Worm (Caenorhabditis elegans) whole organism, L2 larva: ENCODE data around the gene stdh-3.

Source experiments
- F13H6.1 ChIP-seq: sonication (generic microtip); optimal IDR thresholded peaks from 2 replicates; lab custom pipeline; 2016; ENCODE audit warnings: missing genetic modification characterization, missing compliant biosample characterization
- R02D3.7 ChIP-seq: fragments of 150-350 bp; optimal IDR thresholded peaks from 2 replicates; lab custom pipeline; 2014; ENCODE audit warnings: missing biosample characterization, missing genetic modification characterization
- Y55F3AM.14 ChIP-seq: fragments of 200-800 bp; sonication (Bioruptor generic); optimal IDR thresholded peaks from 2 replicates; lab custom pipeline; 2018; ENCODE audit warnings: mild to moderate bottlenecking, missing genetic modification characterization, missing compliant biosample characterization
- alr-1 ChIP-seq: fragments of 150-350 bp; optimal IDR thresholded peaks from 2 replicates; lab custom pipeline; 2014; ENCODE audit warnings: missing biosample characterization, missing genetic modification characterization
- ama-1 ChIP-seq: fragments of 150-350 bp; optimal IDR thresholded peaks from 2 replicates; lab custom pipeline; 2018; ENCODE audit warnings: inconsistent platforms
- blmp-1 ChIP-seq: sonication (generic microtip); optimal IDR thresholded peaks from 2 replicates; lab custom pipeline; 2017; ENCODE audit warnings: missing genetic modification characterization, mild to moderate bottlenecking, missing compliant biosample characterization, antibody characterized with exemption, moderate library complexity; ENCODE audit not compliant: insufficient read depth
- ceh-82 ChIP-seq: fragments of 150-350 bp; optimal IDR thresholded peaks from 2 replicates; lab custom pipeline; 2014; ENCODE audit warnings: missing biosample characterization, missing genetic modification characterization
- dmd-4 ChIP-seq: sonication (generic microtip); optimal IDR thresholded peaks from 2 replicates; lab custom pipeline; 2017; ENCODE audit warnings: missing biosample characterization, missing genetic modification characterization
- egl-27 ChIP-seq: sonication (generic microtip); optimal IDR thresholded peaks from 3 replicates; lab custom pipeline; 2017; ENCODE audit warnings: missing biosample characterization, missing genetic modification reagents, missing genetic modification characterization
- elt-1 ChIP-seq: fragments of 150-350 bp; optimal IDR thresholded peaks from 2 replicates; lab custom pipeline; 2014; ENCODE audit warnings: missing biosample characterization, missing genetic modification characterization
- fos-1 ChIP-seq: fragments of 150-350 bp; optimal IDR thresholded peaks from 2 replicates; lab custom pipeline; 2014; ENCODE audit warnings: missing biosample characterization, missing genetic modification characterization
- gmeb-1 ChIP-seq: fragments of 150-350 bp; optimal IDR thresholded peaks from 2 replicates; lab custom pipeline; 2014; ENCODE audit warnings: missing biosample characterization, missing genetic modification characterization
- lin-11 ChIP-seq: fragments of 150-350 bp; sonication (generic microtip); optimal IDR thresholded peaks from 2 replicates; lab custom pipeline; 2014; ENCODE audit warnings: missing biosample characterization, missing genetic modification characterization, inconsistent platforms, mixed read lengths
- lin-13 ChIP-seq: fragments of 150-350 bp; optimal IDR thresholded peaks from 2 replicates; lab custom pipeline; 2014; ENCODE audit warnings: missing biosample characterization, missing genetic modification reagents, missing genetic modification characterization
- lin-39 ChIP-seq: fragments of 150-350 bp; optimal IDR thresholded peaks from 2 replicates; lab custom pipeline; 2014; ENCODE audit warnings: missing biosample characterization, missing genetic modification reagents, missing genetic modification characterization
- lsy-2 ChIP-seq, 2 experiments: fragments of 150-350 bp in 1 of 2; sonication (generic microtip) in 1 of 2; optimal IDR thresholded peaks; 2 replicates each; lab custom pipeline; 2014 to 2017; ENCODE audit warnings: missing biosample characterization in 2 of 2, missing genetic modification characterization in 2 of 2
- mdl-1 ChIP-seq, 2 experiments: fragments of 150-350 bp in 1 of 2; sonication (generic microtip) in 1 of 2; optimal IDR thresholded peaks; 2 replicates each; lab custom pipeline; 2017; ENCODE audit warnings: missing biosample characterization in 2 of 2, missing genetic modification characterization in 2 of 2
- nhr-11 ChIP-seq: fragments of 150-350 bp; optimal IDR thresholded peaks from 2 replicates; lab custom pipeline; 2014; ENCODE audit warnings: missing biosample characterization, missing genetic modification characterization
- nhr-12 ChIP-seq: fragments of 150-350 bp; optimal IDR thresholded peaks from 2 replicates; lab custom pipeline; 2014; ENCODE audit warnings: missing biosample characterization, missing genetic modification characterization
- nhr-21 ChIP-seq: fragments of 150-350 bp; optimal IDR thresholded peaks from 2 replicates; lab custom pipeline; 2014; ENCODE audit warnings: missing biosample characterization, missing genetic modification characterization
- nhr-23 ChIP-seq: fragments of 150-350 bp; optimal IDR thresholded peaks from 2 replicates; lab custom pipeline; 2014; ENCODE audit warnings: missing biosample characterization, missing genetic modification reagents, missing genetic modification characterization
- nhr-237 ChIP-seq: fragments of 150-350 bp; optimal IDR thresholded peaks from 2 replicates; lab custom pipeline; 2014; ENCODE audit warnings: missing biosample characterization, missing genetic modification characterization
- nhr-25 ChIP-seq: fragments of 150-350 bp; sonication (generic microtip); optimal IDR thresholded peaks from 3 replicates; lab custom pipeline; 2014; ENCODE audit warnings: missing biosample characterization, missing genetic modification characterization
- nhr-6 ChIP-seq: fragments of 150-350 bp; optimal IDR thresholded peaks from 2 replicates; lab custom pipeline; 2014; ENCODE audit warnings: missing biosample characterization, missing genetic modification characterization
- peb-1 ChIP-seq: fragments of 150-350 bp; optimal IDR thresholded peaks from 2 replicates; lab custom pipeline; 2014; ENCODE audit warnings: missing biosample characterization, missing genetic modification characterization
- sem-4 ChIP-seq: fragments of 150-350 bp; optimal IDR thresholded peaks from 2 replicates; lab custom pipeline; 2014; ENCODE audit warnings: missing biosample characterization, missing genetic modification reagents, missing genetic modification characterization
- skn-1 ChIP-seq: sonication (generic microtip); optimal IDR thresholded peaks from 2 replicates; lab custom pipeline; 2017; ENCODE audit warnings: missing biosample characterization, missing genetic modification characterization
- sma-3 ChIP-seq: sonication (generic microtip); optimal IDR thresholded peaks from 2 replicates; lab custom pipeline; 2016; ENCODE audit warnings: missing genetic modification reagents, missing genetic modification characterization, missing compliant biosample characterization
- snpc-4 ChIP-seq: fragments of 150-350 bp; optimal IDR thresholded peaks from 2 replicates; lab custom pipeline; 2014; ENCODE audit warnings: missing biosample characterization, missing genetic modification characterization
- unc-55 ChIP-seq: fragments of 150-350 bp; sonication (generic microtip); optimal IDR thresholded peaks from 3 replicates; lab custom pipeline; 2014; ENCODE audit warnings: missing biosample characterization, missing genetic modification reagents, missing genetic modification characterization
- unc-62 ChIP-seq: fragments of 150-350 bp; optimal IDR thresholded peaks from 2 replicates; lab custom pipeline; 2014; ENCODE audit warnings: missing biosample characterization, missing genetic modification reagents, missing genetic modification characterization
- zag-1 ChIP-seq: fragments of 150-350 bp; optimal IDR thresholded peaks from 2 replicates; lab custom pipeline; 2014; ENCODE audit warnings: missing biosample characterization, missing genetic modification characterization
- ztf-1 ChIP-seq: fragments of 200-800 bp; sonication (Bioruptor generic); conservative IDR thresholded peaks from 2 replicates; pipeline ENCODE4 v1.3.6; 2022; ENCODE audit warnings: missing genetic modification characterization, missing compliant biosample characterization
- ztf-4 ChIP-seq: fragments of 150-350 bp; optimal IDR thresholded peaks from 2 replicates; lab custom pipeline; 2014; ENCODE audit warnings: missing biosample characterization, missing genetic modification characterization

stdh-3 gene

DNA sequence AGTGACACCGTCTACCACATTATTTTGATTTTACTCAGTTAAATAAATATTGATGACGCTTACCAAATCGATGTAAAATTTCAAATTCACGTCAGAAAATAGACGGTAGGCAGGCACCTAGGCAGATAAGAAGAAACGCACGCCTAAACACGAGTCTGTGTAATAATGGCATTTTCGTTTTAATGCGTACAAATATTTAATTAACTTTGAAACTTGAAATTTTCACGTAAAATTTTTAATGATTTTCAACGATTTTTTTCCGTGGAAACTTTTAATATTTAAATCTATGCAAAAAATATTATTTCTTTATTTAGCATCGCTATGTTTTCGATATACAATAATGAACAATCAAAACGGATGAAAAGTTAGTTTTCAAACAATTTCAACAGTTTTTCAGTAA, 26.8 kb downstream of the stdh-3 start, which contains the start of gene C06B3.16:
C06B3.16 (plus strand) TSS at position 301 of the 400 bp plus-strand sequence.
- TF ChIP-seq Y55F3AM.14 (GFP tag; lab: Kevin White, UChicago) (no peak), lsy-2 (tag; optimal IDR thresholded peaks at IDR 0.05; lab: Kevin White, UChicago) (no peak), nhr-11 (tag; lab: Kevin White, UChicago) (no peak)

DNA sequence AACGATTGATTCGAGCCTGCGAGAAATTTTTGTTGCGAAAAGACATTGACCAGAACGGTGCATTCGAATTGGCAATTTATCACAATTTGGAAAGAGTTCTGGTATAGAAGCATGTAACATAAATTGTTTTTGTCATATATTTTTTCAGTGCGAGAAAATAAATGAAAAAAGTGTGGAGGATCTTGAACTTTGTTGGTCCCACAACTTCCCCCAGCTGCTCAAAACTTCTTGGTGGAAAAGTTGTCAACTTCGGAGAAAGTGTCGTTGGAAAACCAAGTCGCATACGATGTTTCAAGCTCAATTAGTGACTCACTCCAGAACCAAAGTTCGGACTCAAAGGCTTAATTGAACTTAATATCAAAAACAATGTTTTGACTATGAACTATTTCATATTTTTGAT, 27.5 kb downstream of the stdh-3 start:
- TF ChIP-seq zag-1 (tag; lab: Kevin White, UChicago) = no peak

DNA sequence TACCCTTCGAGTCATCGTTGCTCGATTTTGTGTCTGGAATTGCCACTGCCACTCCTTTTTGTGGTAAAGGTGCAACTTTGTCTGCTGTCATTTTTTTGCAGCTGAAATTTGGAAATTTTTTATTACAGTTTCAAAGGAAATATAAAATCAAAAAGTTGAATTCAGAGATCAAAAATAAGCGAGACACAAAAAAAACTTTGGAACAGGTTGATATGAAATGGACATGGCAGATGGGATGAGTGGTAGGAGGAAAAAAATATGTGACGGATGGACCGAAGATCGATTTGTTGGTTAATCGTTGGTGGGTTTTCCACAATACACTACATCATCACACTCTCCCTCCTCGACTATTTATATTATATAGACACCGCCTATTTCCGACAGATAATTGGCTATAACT, 30.1 kb downstream of the stdh-3 start, which contains the start of gene R10D12.1:
R10D12.1 (minus strand) TSS at position 101 of the 400 bp plus-strand sequence.
- TF ChIP-seq alr-1 = no peak
- no peak for TF ChIP-seq sma-3
- no peak for TF ChIP-seq ztf-1 (GFP tag; lab: Robert Waterston, UW)
- TF ChIP-seq nhr-6 (tag; lab: Kevin White, UChicago) = no peak
- no peak for TF ChIP-seq nhr-23 (tag; lab: Kevin White, UChicago)
- no peak for TF ChIP-seq ztf-4
- no peak for TF ChIP-seq elt-1
- TF ChIP-seq unc-62 (GFP tag; lab: Kevin White, UChicago) = no peak
- TF ChIP-seq blmp-1 (tag; lab: Kevin White, UChicago) = no peak
- TF ChIP-seq R02D3.7 (tag; lab: Kevin White, UChicago) = no peak
- no peak for TF ChIP-seq nhr-237
- no peak for TF ChIP-seq egl-27 (tag; lab: Kevin White, UChicago)
- TF ChIP-seq lin-13 (GFP tag; lab: Kevin White, UChicago) = no peak
- no peak for TF ChIP-seq dmd-4
- no peak for TF ChIP-seq gmeb-1 (tag; lab: Kevin White, UChicago)
- TF ChIP-seq ama-1 (lab: Kevin White, UChicago) = no peak
- TF ChIP-seq ceh-82 (tag; lab: Kevin White, UChicago) = no peak
- no peak for TF ChIP-seq peb-1

DNA sequence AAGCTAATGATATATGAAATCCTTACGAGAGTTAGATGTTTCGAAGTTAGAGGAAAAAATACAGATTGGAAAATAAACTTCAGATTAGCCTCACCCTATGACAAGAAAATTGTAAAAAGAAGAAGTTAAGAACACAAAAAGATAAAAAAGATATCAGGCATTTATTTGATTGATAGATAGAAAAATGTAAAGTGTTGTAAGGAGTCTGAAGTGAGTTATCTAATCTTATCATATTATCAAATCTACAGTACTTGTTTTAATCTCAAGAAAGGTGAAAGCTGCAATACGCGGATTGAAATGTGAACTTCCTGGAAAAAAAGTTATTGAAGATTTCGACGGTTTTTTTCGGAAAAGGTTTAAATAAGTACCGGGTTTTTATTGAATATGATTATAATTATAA, 31.0 kb downstream of the stdh-3 start:
- TF ChIP-seq skn-1 (no peak), nhr-12 (no peak), lin-39 (no peak), nhr-25 (tag; lab: Kevin White, UChicago) (no peak), sem-4 (tag; lab: Kevin White, UChicago) (no peak), zag-1 (tag; lab: Kevin White, UChicago) (no peak), lin-11 (no peak), snpc-4 (tag; lab: Kevin White, UChicago) (no peak), dmd-4 (no peak), fos-1 (tag; lab: Kevin White, UChicago) (no peak), sma-3 (no peak), unc-55 (GFP tag; lab: Kevin White, UChicago) (no peak), elt-1 (no peak), unc-62 (GFP tag; lab: Kevin White, UChicago) (no peak), lin-13 (GFP tag; lab: Kevin White, UChicago) (no peak), mdl-1 (tag; optimal IDR thresholded peaks at IDR 0.05; lab: Kevin White, UChicago) (no peak), R02D3.7 (tag; lab: Kevin White, UChicago) (no peak), nhr-6 (tag; lab: Kevin White, UChicago) (no peak)

DNA sequence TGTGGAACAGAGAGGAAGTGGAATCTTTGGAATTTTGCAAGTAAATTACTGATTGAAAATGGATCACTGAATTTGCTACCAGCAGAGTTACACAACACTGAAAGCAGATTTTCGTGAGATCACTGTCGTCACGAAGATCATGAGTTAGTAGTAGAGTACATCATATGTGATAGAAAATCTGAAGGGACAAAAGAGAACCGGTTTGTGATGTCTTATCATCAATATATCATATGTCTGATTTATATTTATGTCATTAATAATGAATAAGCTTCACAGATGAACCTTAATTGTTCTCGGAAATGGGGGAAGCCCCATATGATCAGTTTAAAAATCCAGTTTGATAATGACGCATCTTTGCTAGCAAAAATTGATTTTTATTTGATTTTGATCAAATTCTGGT, 31.6 kb downstream of the stdh-3 start:
- TF ChIP-seq nhr-25 (tag; lab: Kevin White, UChicago) = peak; percentile 60
- TF ChIP-seq nhr-21 (tag; lab: Kevin White, UChicago) = peak; percentile 45
- TF ChIP-seq peb-1 = no peak
- no peak for TF ChIP-seq nhr-11 (tag; lab: Kevin White, UChicago)
- no peak for TF ChIP-seq F13H6.1 (tag; lab: Kevin White, UChicago)
- TF ChIP-seq ceh-82 (tag; lab: Kevin White, UChicago) = no peak

DNA sequence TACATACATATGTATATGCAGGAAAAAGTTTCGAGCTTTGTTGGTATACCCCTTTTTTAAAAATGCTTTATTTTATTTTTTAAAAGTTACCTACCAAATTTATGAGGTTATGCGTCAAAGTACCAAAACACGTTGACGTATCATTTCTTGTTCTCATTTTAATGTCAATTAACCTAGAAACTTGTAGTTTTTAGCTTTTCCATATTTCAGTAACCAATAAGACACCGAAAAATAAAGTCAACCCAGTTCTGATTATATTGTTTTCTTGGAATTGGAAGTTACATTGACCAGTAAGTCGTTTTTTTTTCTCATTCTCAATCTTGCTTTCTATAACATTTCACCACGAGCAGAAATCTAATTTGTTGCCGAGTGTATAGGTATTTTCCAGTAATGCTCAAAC, 32.4 kb downstream of the stdh-3 start, which contains the start of gene srw-145:
srw-145 (plus strand) TSS at position 301 of the 400 bp plus-strand sequence.
- TF ChIP-seq nhr-21 (tag; lab: Kevin White, UChicago) = peak; percentile 41
- no peak for TF ChIP-seq unc-55 (GFP tag; lab: Kevin White, UChicago)
- peak; percentile 3 for TF ChIP-seq nhr-12
- no peak for TF ChIP-seq ztf-1 (GFP tag; lab: Robert Waterston, UW)
- TF ChIP-seq, all 48 proteins: peak for 2
